Worm (Caenorhabditis elegans) whole organism, young adult: ENCODE results near the gene unc-36.

Experiments
- C06A6.2 ChIP-seq: fragments of 200-800 bp; sonication (Bioruptor generic); conservative IDR thresholded peaks from 2 replicates; pipeline ENCODE4 v1.3.6; 2022; ENCODE audit warnings: missing genetic modification characterization, missing compliant biosample characterization
- F23B12.7 ChIP-seq: sonication (generic microtip); optimal IDR thresholded peaks from 2 replicates; lab custom pipeline; 2017; ENCODE audit warnings: missing genetic modification characterization, mild to moderate bottlenecking, missing compliant biosample characterization, antibody characterized with exemption, moderate library complexity; ENCODE audit not compliant: insufficient read depth
- F33H1.4 ChIP-seq: fragments of 200-800 bp; sonication (Bioruptor generic); IDR thresholded peaks from 2 replicates; pipeline ENCODE4 v1.3.6; 2022; ENCODE audit warnings: missing genetic modification reagents, missing genetic modification characterization, missing compliant biosample characterization
- F55B11.4 ChIP-seq: sonication (generic microtip); optimal IDR thresholded peaks from 2 replicates; lab custom pipeline; 2016; ENCODE audit warnings: missing compliant biosample characterization, missing genetic modification characterization, borderline replicate concordance; ENCODE audit not compliant: insufficient read depth
- K11D2.4 ChIP-seq: fragments of 200-800 bp; sonication (Bioruptor generic); IDR thresholded peaks from 2 replicates; pipeline ENCODE4 v1.3.6; 2022; ENCODE audit warnings: missing genetic modification reagents, missing genetic modification characterization, missing compliant biosample characterization
- K12H6.12 ChIP-seq: fragments of 200-800 bp; sonication (Bioruptor generic); optimal IDR thresholded peaks from 2 replicates; lab custom pipeline; 2018; ENCODE audit warnings: mild to moderate bottlenecking, missing genetic modification characterization, missing compliant biosample characterization
- Y67H2A.10 ChIP-seq: fragments of 200-800 bp; sonication (Bioruptor generic); conservative IDR thresholded peaks from 2 replicates; pipeline ENCODE4 v1.3.6; 2022; ENCODE audit warnings: missing genetic modification reagents, missing genetic modification characterization, missing compliant biosample characterization
- ZK185.1 ChIP-seq: sonication (generic microtip); optimal IDR thresholded peaks from 2 replicates; lab custom pipeline; 2016; ENCODE audit warnings: mild to moderate bottlenecking, missing genetic modification characterization, missing compliant biosample characterization; ENCODE audit not compliant: poor library complexity, severe bottlenecking
- athp-1 ChIP-seq: sonication (generic microtip); optimal IDR thresholded peaks from 2 replicates; lab custom pipeline; 2017; ENCODE audit warnings: mild to moderate bottlenecking, missing genetic modification characterization, missing compliant biosample characterization
- attf-5 ChIP-seq: fragments of 200-800 bp; sonication (Bioruptor generic); optimal IDR thresholded peaks from 2 replicates; lab custom pipeline; 2018; ENCODE audit warnings: mild to moderate bottlenecking, missing genetic modification characterization, missing compliant biosample characterization
- cebp-1 ChIP-seq, 2 experiments: fragments of 200-800 bp in 1 of 2; sonication (Bioruptor generic) in 1 of 2; sonication (generic microtip) in 1 of 2; IDR thresholded peaks in 1 of 2; optimal IDR thresholded peaks in 1 of 2; 2 replicates each; pipeline versions ENCODE4 v1.3.6 to Lab custom; 2017 to 2022; ENCODE audit warnings: missing compliant biosample characterization in 2 of 2, missing genetic modification characterization in 2 of 2, mild to moderate bottlenecking in 1 of 2, missing genetic modification reagents in 1 of 2, moderate library complexity in 1 of 2
- ceh-100 ChIP-seq: fragments of 200-800 bp; sonication (Bioruptor generic); IDR thresholded peaks from 2 replicates; pipeline ENCODE4 v1.3.6; 2022; ENCODE audit warnings: missing genetic modification reagents, missing genetic modification characterization, missing compliant biosample characterization
- ceh-58 ChIP-seq: fragments of 200-800 bp; sonication (Bioruptor generic); IDR thresholded peaks from 2 replicates; pipeline ENCODE4 v1.3.6; 2022; ENCODE audit warnings: missing genetic modification characterization, missing compliant biosample characterization
- ekl-4 ChIP-seq: fragments of 200-800 bp; sonication (Bioruptor generic); IDR thresholded peaks from 2 replicates; pipeline ENCODE4 v1.3.6; 2022; ENCODE audit warnings: missing genetic modification reagents, missing genetic modification characterization, missing compliant biosample characterization
- gei-17 ChIP-seq: fragments of 200-800 bp; sonication (Bioruptor generic); optimal IDR thresholded peaks from 2 replicates; lab custom pipeline; 2018; ENCODE audit warnings: mild to moderate bottlenecking, missing genetic modification characterization, missing compliant biosample characterization
- hmg-1.2 ChIP-seq: fragments of 200-800 bp; sonication (Bioruptor generic); IDR thresholded peaks from 2 replicates; pipeline ENCODE4 v1.3.6; 2022; ENCODE audit warnings: missing genetic modification reagents, missing genetic modification characterization, missing compliant biosample characterization
- hmg-20 ChIP-seq: fragments of 200-800 bp; sonication (Bioruptor generic); IDR thresholded peaks from 2 replicates; pipeline ENCODE4 v1.3.6; 2022; ENCODE audit warnings: missing genetic modification reagents, missing genetic modification characterization, missing compliant biosample characterization
- lag-1 ChIP-seq: fragments of 200-800 bp; sonication (Bioruptor generic); IDR thresholded peaks from 2 replicates; pipeline ENCODE4 v1.3.6; 2022; ENCODE audit warnings: missing genetic modification reagents, missing genetic modification characterization, missing compliant biosample characterization
- let-607 ChIP-seq, 2 experiments: fragments of 200-800 bp in 1 of 2; sonication (Bioruptor generic) in 1 of 2; sonication (generic microtip) in 1 of 2; optimal IDR thresholded peaks; 2 replicates each; lab custom pipeline; 2016 to 2018; ENCODE audit warnings: mild to moderate bottlenecking in 2 of 2, missing compliant biosample characterization in 2 of 2, missing genetic modification characterization in 2 of 2, moderate library complexity in 2 of 2, missing genotype in 1 of 2
- lir-1 ChIP-seq: fragments of 200-800 bp; sonication (Bioruptor generic); conservative IDR thresholded peaks from 2 replicates; pipeline ENCODE4 v1.3.6; 2022; ENCODE audit warnings: missing genetic modification reagents, missing genetic modification characterization, missing compliant biosample characterization
- madf-6 ChIP-seq: fragments of 200-800 bp; sonication (Bioruptor generic); IDR thresholded peaks from 2 replicates; pipeline ENCODE4 v1.3.6; 2022; ENCODE audit warnings: missing genetic modification reagents, missing genetic modification characterization, missing compliant biosample characterization
- madf-8 ChIP-seq: fragments of 200-800 bp; sonication (Bioruptor generic); conservative IDR thresholded peaks from 2 replicates; pipeline ENCODE4 v1.3.6; 2022; ENCODE audit warnings: missing genetic modification reagents, missing genetic modification characterization, missing compliant biosample characterization
- mcd-1 ChIP-seq: fragments of 200-800 bp; sonication (Bioruptor generic); IDR thresholded peaks from 2 replicates; pipeline ENCODE4 v1.3.6; 2022; ENCODE audit warnings: missing genetic modification reagents, missing genetic modification characterization, missing compliant biosample characterization
- nfya-2 ChIP-seq: fragments of 200-800 bp; sonication (Bioruptor generic); IDR thresholded peaks from 2 replicates; pipeline ENCODE4 v1.3.6; 2022; ENCODE audit warnings: missing genetic modification reagents, missing genetic modification characterization, missing compliant biosample characterization
- nfyb-1 ChIP-seq: fragments of 200-800 bp; sonication (Bioruptor generic); IDR thresholded peaks from 2 replicates; pipeline ENCODE4 v1.3.6; 2022; ENCODE audit warnings: missing genetic modification reagents, missing genetic modification characterization, missing compliant biosample characterization
- nhr-27 ChIP-seq: fragments of 200-800 bp; sonication (Bioruptor generic); optimal IDR thresholded peaks from 2 replicates; lab custom pipeline; 2018; ENCODE audit warnings: mild to moderate bottlenecking, missing genetic modification characterization, moderate library complexity, missing compliant biosample characterization
- nhr-80 ChIP-seq: sonication (generic microtip); optimal IDR thresholded peaks from 2 replicates; lab custom pipeline; 2016; ENCODE audit warnings: missing genetic modification characterization, missing compliant biosample characterization
- nhr-90 ChIP-seq: sonication (generic microtip); optimal IDR thresholded peaks from 2 replicates; lab custom pipeline; 2016; ENCODE audit warnings: missing genotype, mild to moderate bottlenecking, missing genetic modification characterization, missing compliant biosample characterization
- pbrm-1 ChIP-seq: fragments of 200-800 bp; sonication (Bioruptor generic); IDR thresholded peaks from 2 replicates; pipeline ENCODE4 v1.3.6; 2022; ENCODE audit warnings: missing genetic modification reagents, missing genetic modification characterization, missing compliant biosample characterization
- pha-4 ChIP-seq: fragments of 150-350 bp; sonication (generic microtip); optimal IDR thresholded peaks from 2 replicates; lab custom pipeline; 2014; ENCODE audit warnings: missing biosample characterization, missing genetic modification reagents, missing genetic modification characterization
- repo-1 ChIP-seq: sonication (generic microtip); optimal IDR thresholded peaks from 2 replicates; lab custom pipeline; 2017; ENCODE audit warnings: mild to moderate bottlenecking, missing genetic modification characterization, missing compliant biosample characterization
- sdz-38 ChIP-seq: sonication (generic microtip); optimal IDR thresholded peaks from 2 replicates; lab custom pipeline; 2016; ENCODE audit warnings: missing genotype, missing genetic modification characterization, missing compliant biosample characterization
- snpc-3.4 ChIP-seq: sonication (generic microtip); optimal IDR thresholded peaks from 2 replicates; lab custom pipeline; 2017; ENCODE audit warnings: missing genetic modification characterization, mild to moderate bottlenecking, missing compliant biosample characterization, antibody characterized with exemption, moderate library complexity, missing genotype, missing genetic modification reagents
- snpc-4 ChIP-seq, 5 experiments: fragments of 150-350 bp in 1 of 5; sonication (generic microtip) in 4 of 5; optimal IDR thresholded peaks; 2 replicates each; lab custom pipeline; 2014 to 2018; ENCODE audit warnings: missing genetic modification characterization in 5 of 5, missing biosample characterization in 3 of 5, antibody characterized with exemption in 2 of 5, mild to moderate bottlenecking in 2 of 5, missing compliant biosample characterization in 2 of 5, missing genotype in 2 of 5, moderate library complexity in 2 of 5, missing genetic modification reagents in 1 of 5
- somi-1 ChIP-seq: fragments of 200-800 bp; sonication (Bioruptor generic); optimal IDR thresholded peaks from 2 replicates; lab custom pipeline; 2018; ENCODE audit warnings: mild to moderate bottlenecking, missing genetic modification characterization, missing compliant biosample characterization
- tlf-1 ChIP-seq: fragments of 200-800 bp; sonication (Bioruptor generic); optimal IDR thresholded peaks from 2 replicates; lab custom pipeline; 2018; ENCODE audit warnings: mild to moderate bottlenecking, missing genetic modification characterization, missing compliant biosample characterization
- xnd-1 ChIP-seq: sonication (generic microtip); optimal IDR thresholded peaks from 2 replicates; lab custom pipeline; 2016; ENCODE audit warnings: missing genotype, missing genetic modification reagents, missing genetic modification characterization, missing compliant biosample characterization
- zfh-2 ChIP-seq: fragments of 200-800 bp; sonication (Bioruptor generic); conservative IDR thresholded peaks from 2 replicates; pipeline ENCODE4 v1.3.6; 2022; ENCODE audit warnings: missing genetic modification reagents, missing genetic modification characterization, missing compliant biosample characterization
- ztf-22 ChIP-seq: fragments of 200-800 bp; sonication (Bioruptor generic); optimal IDR thresholded peaks from 2 replicates; lab custom pipeline; 2018; ENCODE audit warnings: mild to moderate bottlenecking, missing genetic modification characterization, moderate library complexity, missing compliant biosample characterization
- ztf-25 ChIP-seq: fragments of 200-800 bp; sonication (Bioruptor generic); IDR thresholded peaks from 2 replicates; pipeline ENCODE4 v1.3.6; 2022; ENCODE audit warnings: missing genetic modification reagents, missing genetic modification characterization, missing compliant biosample characterization
- ztf-26 ChIP-seq: sonication (generic microtip); optimal IDR thresholded peaks from 2 replicates; lab custom pipeline; 2017; ENCODE audit warnings: missing genetic modification characterization, missing compliant biosample characterization

Gene unc-36

DNA sequence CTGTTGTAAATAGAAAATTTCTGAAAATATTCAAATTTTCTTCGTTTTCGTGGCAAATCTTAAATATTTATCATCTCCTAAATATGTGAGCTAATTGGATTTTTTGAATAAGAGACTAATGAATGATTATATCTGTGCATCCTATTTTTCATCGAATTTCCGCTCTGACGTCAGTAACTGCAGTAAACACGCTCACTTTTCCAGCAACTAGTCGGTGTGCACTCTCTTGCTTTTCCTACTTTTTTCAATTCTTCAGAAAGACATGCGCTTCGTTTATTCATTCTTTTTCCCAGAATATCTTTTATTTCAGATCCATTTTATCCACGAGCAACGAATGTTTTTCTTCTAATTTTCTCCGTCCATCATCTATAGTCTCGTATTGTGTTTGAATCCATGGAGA, 28.5 kb upstream of the unc-36 start:
- TF ChIP-seq ceh-58 (GFP tag; lab: Robert Waterston, UW): 0 out of 2 replicates have a peak, but pooled peaks have one; percentile 65
- TF ChIP-seq lag-1 (GFP tag; lab: Robert Waterston, UW): no peak
- no peak for TF ChIP-seq xnd-1 (tag; lab: Kevin White, UChicago)
- no peak for TF ChIP-seq ztf-25 (GFP tag; lab: Robert Waterston, UW)
- TF ChIP-seq F55B11.4 (tag; lab: Kevin White, UChicago): no peak
- TF ChIP-seq, all 124 proteins: peak for 1

DNA sequence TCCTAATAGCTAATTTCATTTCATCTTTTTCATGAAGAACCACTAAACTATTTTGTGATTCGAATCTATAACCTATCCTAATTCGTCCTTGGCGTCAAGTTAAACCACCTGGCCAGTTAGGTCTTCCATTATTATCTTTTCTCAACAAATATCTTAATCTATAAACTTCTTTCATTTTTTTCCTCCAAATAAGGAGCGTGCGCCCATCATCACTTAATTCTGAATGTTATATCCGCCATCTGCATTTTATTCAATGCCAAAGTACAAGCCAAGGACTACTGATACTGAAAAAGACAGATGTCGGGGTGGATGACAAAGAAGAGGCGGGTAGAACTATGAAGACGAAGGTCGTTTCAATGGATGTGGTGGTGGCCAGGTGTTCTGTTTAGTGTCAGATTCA, 27.9 kb upstream of the unc-36 start:
- TF ChIP-seq ztf-26 (no peak), nfya-2 (GFP tag; lab: Robert Waterston, UW) (no peak), nhr-27 (tag; lab: Kevin White, UChicago) (no peak), madf-8 (no peak), pbrm-1 (GFP tag; lab: Robert Waterston, UW) (0 out of 2 replicates have a peak, but pooled peaks have one; percentile 8)

- TF ChIP-seq snpc-4 (GFP tag; optimal IDR thresholded peaks at IDR 0.05; lab: Kevin White, UChicago) (no peak), snpc-4 (tag; optimal IDR thresholded peaks at IDR 0.05; lab: Kevin White, UChicago) (peak; percentile 19 to 56 (median 26)), mcd-1 (GFP tag; lab: Robert Waterston, UW) (peak; percentile 72), ztf-26 (peak; percentile 34), repo-1 (tag; lab: Kevin White, UChicago) (peak; percentile 30), tlf-1 (GFP tag; lab: Kevin White, UChicago) (peak; percentile 25), snpc-3.4 (tag; lab: Kevin White, UChicago) (no peak), madf-6 (GFP tag; lab: Robert Waterston, UW) (peak; percentile 27; the same call in 1 of the 2 replicates), ZK185.1 (peak; percentile 41), sdz-38 (tag; lab: Kevin White, UChicago) (no peak), nfyb-1 (GFP tag; lab: Robert Waterston, UW) (peak; percentile 79; the same call in 1 of the 2 replicates), gei-17 (GFP tag; lab: Kevin White, UChicago) (peak; percentile 37), ceh-100 (GFP tag; lab: Robert Waterston, UW) (peak; percentile 42), Y67H2A.10 (GFP tag; lab: Robert Waterston, UW) (peak; percentile 44; the same call in 1 of the 2 replicates), ekl-4 (GFP tag; lab: Robert Waterston, UW) (peak; percentile 49; the same call in 1 of the 2 replicates), F33H1.4 (GFP tag; lab: Robert Waterston, UW) (peak; percentile 16; the same call in 1 of the 2 replicates), ztf-22 (peak; percentile 35), let-607 (tag; optimal IDR thresholded peaks at IDR 0.05; lab: Kevin White, UChicago) (peak in 1 of 2 experiments; percentile 43), zfh-2 (peak; percentile 98), nhr-90 (peak; percentile 47), attf-5 (GFP tag; lab: Kevin White, UChicago) (peak; percentile 93), hmg-1.2 (GFP tag; lab: Robert Waterston, UW) (peak; percentile 79; the same call in 1 of the 2 replicates), K11D2.4 (GFP tag; lab: Robert Waterston, UW) (peak; percentile 77; the same call in 1 of the 2 replicates), nhr-80 (tag; lab: Kevin White, UChicago) (peak; percentile 85), somi-1 (GFP tag; lab: Kevin White, UChicago) (peak; percentile 63), F23B12.7 (no peak), xnd-1 (tag; lab: Kevin White, UChicago) (no peak), athp-1 (tag; lab: Kevin White, UChicago) (peak; percentile 65), lir-1 (peak; percentile 82), lag-1 (GFP tag; lab: Robert Waterston, UW) (no peak), hmg-20 (GFP tag; lab: Robert Waterston, UW) (0 out of 2 replicates have a peak, but pooled peaks have one; percentile 32), C06A6.2 (GFP tag; lab: Robert Waterston, UW) (peak; percentile 53; the same call in 1 of the 2 replicates), cebp-1 (GFP tag; IDR thresholded peaks at IDR 0.05; lab: Robert Waterston, UW) (peak; percentile 57; the same call in 1 of the 2 replicates), cebp-1 (tag; optimal IDR thresholded peaks at IDR 0.05; lab: Kevin White, UChicago) (peak; percentile 92), F55B11.4 (tag; lab: Kevin White, UChicago) (no peak), K12H6.12 (tag; lab: Kevin White, UChicago) (peak; percentile 86), pha-4 (tag; lab: Kevin White, UChicago) (peak; percentile 32)
These were observed 26.5 kb upstream of the unc-36 start, which contains the start of gene fbxl-1 for ce11 chrIII:8227511-8227910. Gene fbxl-1 (plus strand): TSS chrIII:8227830.
